Worm (Caenorhabditis elegans) whole organism, young adult: ENCODE measurements around the gene srj-5.

Source experiments
- F10E7.11 ChIP-seq: sonication (generic microtip); optimal IDR thresholded peaks from 2 replicates; lab custom pipeline; 2017; ENCODE audit warnings: mild to moderate bottlenecking, missing genetic modification characterization, moderate library complexity, missing compliant biosample characterization
- bed-1 ChIP-seq: fragments of 200-800 bp; sonication (Bioruptor generic); IDR thresholded peaks from 2 replicates; pipeline ENCODE4 v1.3.6; 2022; ENCODE audit warnings: missing genetic modification reagents, missing genetic modification characterization, missing compliant biosample characterization
- die-1 ChIP-seq: sonication (generic microtip); optimal IDR thresholded peaks from 2 replicates; lab custom pipeline; 2016; ENCODE audit warnings: missing genotype, mild to moderate bottlenecking, missing genetic modification characterization, missing compliant biosample characterization
- hsf-1 ChIP-seq: fragments of 200-800 bp; sonication (Bioruptor generic); IDR thresholded peaks from 2 replicates; pipeline ENCODE4 v1.3.6; 2022; ENCODE audit warnings: missing genetic modification reagents, missing genetic modification characterization, missing compliant biosample characterization
- lin-26 ChIP-seq: fragments of 200-800 bp; sonication (Bioruptor generic); IDR thresholded peaks from 2 replicates; pipeline ENCODE4 v1.3.6; 2022; ENCODE audit warnings: missing genetic modification reagents, missing genetic modification characterization, missing compliant biosample characterization
- lsl-1 ChIP-seq: fragments of 200-800 bp; sonication (Bioruptor generic); optimal IDR thresholded peaks from 2 replicates; lab custom pipeline; 2018; ENCODE audit warnings: mild to moderate bottlenecking, missing genetic modification characterization, moderate library complexity, missing compliant biosample characterization
- nfya-1 ChIP-seq: sonication (generic microtip); optimal IDR thresholded peaks from 2 replicates; lab custom pipeline; 2017; ENCODE audit warnings: antibody characterized with exemption, missing compliant biosample characterization, missing genetic modification characterization, borderline replicate concordance; ENCODE audit not compliant: insufficient read depth
- nhr-120 ChIP-seq: fragments of 200-800 bp; sonication (Bioruptor generic); IDR thresholded peaks from 2 replicates; pipeline ENCODE4 v1.3.6; 2022; ENCODE audit warnings: missing genetic modification characterization, missing compliant biosample characterization
- nhr-80 ChIP-seq: sonication (generic microtip); optimal IDR thresholded peaks from 2 replicates; lab custom pipeline; 2016; ENCODE audit warnings: missing genetic modification characterization, missing compliant biosample characterization
- unc-130 ChIP-seq: sonication (generic microtip); optimal IDR thresholded peaks from 2 replicates; lab custom pipeline; 2016; ENCODE audit warnings: missing genetic modification reagents, missing genetic modification characterization, missing compliant biosample characterization
- xnd-1 ChIP-seq: sonication (generic microtip); optimal IDR thresholded peaks from 2 replicates; lab custom pipeline; 2016; ENCODE audit warnings: missing genotype, missing genetic modification reagents, missing genetic modification characterization, missing compliant biosample characterization

ce11 chrV:646888-647287, 6.0 kb downstream of the srj-5 start, which contains the start of gene ugt-42:
- TF ChIP-seq nhr-80: no peak
- no peak for TF ChIP-seq nhr-120 (GFP tag; lab: Robert Waterston, UW)
- TF ChIP-seq bed-1: no peak
- TF ChIP-seq nfya-1 (tag; lab: Kevin White, UChicago): no peak
- TF ChIP-seq lin-26 (GFP tag; lab: Robert Waterston, UW): no peak
- TF ChIP-seq die-1: no peak
- TF ChIP-seq hsf-1 (GFP tag; lab: Robert Waterston, UW): no peak
- no peak for TF ChIP-seq unc-130 (GFP tag; lab: Kevin White, UChicago)
- TF ChIP-seq lsl-1 (GFP tag; lab: Kevin White, UChicago): no peak
- TF ChIP-seq xnd-1 (tag; lab: Kevin White, UChicago): no peak
- TF ChIP-seq F10E7.11 (tag; lab: Kevin White, UChicago): no peak
